Worm (Caenorhabditis elegans): ENCODE data around the gene smg-8.

- peak; percentile 11 for TF ChIP-seq W03F9.2 (tag; optimal IDR thresholded peaks at IDR 0.05)
- no peak for TF ChIP-seq him-1 (tag; optimal IDR thresholded peaks at IDR 0.05)
- TF ChIP-seq dao-5 (tag; optimal IDR thresholded peaks at IDR 0.05), result no peak
Measured at ce11 chrII:14410768-14411167, 30.4 kb upstream of the smg-8 start, which contains the start of gene dsb-2.
